Fruit fly (Drosophila melanogaster) whole organism, embryonic: ENCODE data around the gene ea.

ENCODE experiments used
- Bgb ChIP-seq: fragments of 200-800 bp; sonication (Bioruptor generic); IDR thresholded peaks from 2 replicates; pipeline ENCODE4 v1.3.6; 2022; ENCODE audit warnings: missing biosample characterization, missing genetic modification characterization; ENCODE audit not compliant: partially characterized antibody
- CG10462 ChIP-seq: fragments of 200-800 bp; sonication (Bioruptor generic); optimal IDR thresholded peaks from 2 replicates; lab custom pipeline; 2016; ENCODE audit warnings: missing biosample characterization, missing genetic modification characterization
- CG10565 ChIP-seq: fragments of 200-800 bp; sonication (Bioruptor generic); optimal IDR thresholded peaks from 3 replicates; lab custom pipeline; 2016; ENCODE audit warnings: missing biosample characterization, mild to moderate bottlenecking, missing genetic modification characterization
- CG12236 ChIP-seq: fragments of 200-800 bp; sonication (Bioruptor generic); optimal IDR thresholded peaks from 2 replicates; lab custom pipeline; 2016; ENCODE audit warnings: missing biosample characterization, missing genetic modification characterization
- CG14667 ChIP-seq: fragments of 200-800 bp; sonication (Bioruptor generic); IDR thresholded peaks from 2 replicates; pipeline ENCODE4 v1.3.6; 2022; ENCODE audit warnings: missing biosample characterization, missing genetic modification characterization
- CG1647 ChIP-seq: fragments of 200-800 bp; sonication (Bioruptor generic); optimal IDR thresholded peaks from 3 replicates; lab custom pipeline; 2016; ENCODE audit warnings: missing biosample characterization, missing genetic modification characterization
- CG18619 ChIP-seq: fragments of 200-800 bp; sonication (Bioruptor generic); optimal IDR thresholded peaks from 3 replicates; lab custom pipeline; 2017; ENCODE audit warnings: missing biosample characterization, mild to moderate bottlenecking, missing genetic modification characterization
- CG2116 ChIP-seq: fragments of 200-800 bp; sonication (Bioruptor generic); optimal IDR thresholded peaks from 3 replicates; lab custom pipeline; 2018; ENCODE audit warnings: missing biosample characterization, mild to moderate bottlenecking, missing genetic modification characterization
- CG34376 ChIP-seq: fragments of 200-800 bp; sonication (Bioruptor generic); optimal IDR thresholded peaks from 2 replicates; lab custom pipeline; 2018; ENCODE audit warnings: missing biosample characterization, mild to moderate bottlenecking, missing genetic modification characterization
- CG3838 ChIP-seq: fragments of 200-800 bp; sonication (Bioruptor generic); optimal IDR thresholded peaks from 3 replicates; lab custom pipeline; 2016; ENCODE audit warnings: missing biosample characterization, missing genetic modification characterization
- CG4282 ChIP-seq: fragments of 200-800 bp; sonication (Bioruptor generic); optimal IDR thresholded peaks from 2 replicates; lab custom pipeline; 2016; ENCODE audit warnings: missing biosample characterization, missing genetic modification characterization
- CG4617 ChIP-seq: fragments of 200-800 bp; sonication (Bioruptor generic); optimal IDR thresholded peaks from 3 replicates; lab custom pipeline; 2016; ENCODE audit warnings: missing biosample characterization, missing genetic modification characterization, borderline replicate concordance
- CG6254 ChIP-seq: fragments of 200-800 bp; sonication (Bioruptor generic); optimal IDR thresholded peaks from 3 replicates; lab custom pipeline; 2017; ENCODE audit warnings: mild to moderate bottlenecking, missing biosample characterization, missing genetic modification reagents, missing genetic modification characterization
- CG7786 ChIP-seq: fragments of 200-800 bp; sonication (Bioruptor generic); optimal IDR thresholded peaks from 2 replicates; lab custom pipeline; 2016; ENCODE audit warnings: missing biosample characterization, missing genetic modification characterization
- CG9817 ChIP-seq: fragments of 200-800 bp; sonication (Bioruptor generic); optimal IDR thresholded peaks from 2 replicates; lab custom pipeline; 2018; ENCODE audit warnings: missing biosample characterization, mild to moderate bottlenecking, missing genetic modification characterization, moderate library complexity
- CG9932 ChIP-seq: fragments of 200-800 bp; sonication (Bioruptor generic); IDR thresholded peaks from 2 replicates; pipeline ENCODE4 v1.3.6; 2022; ENCODE audit warnings: missing biosample characterization, missing genetic modification characterization
- CrebB ChIP-seq: fragments of 200-800 bp; sonication (Bioruptor generic); optimal IDR thresholded peaks from 3 replicates; lab custom pipeline; 2018; ENCODE audit warnings: missing biosample characterization, mild to moderate bottlenecking, missing genetic modification characterization
- Ets97D ChIP-seq: fragments of 200-800 bp; sonication (Bioruptor generic); optimal IDR thresholded peaks from 3 replicates; lab custom pipeline; 2016; ENCODE audit warnings: missing biosample characterization, missing genetic modification characterization
- HLHmδ ChIP-seq: fragments of 200-800 bp; sonication (Bioruptor generic); optimal IDR thresholded peaks from 2 replicates; lab custom pipeline; 2018; ENCODE audit warnings: missing biosample characterization, mild to moderate bottlenecking, missing genetic modification characterization, moderate library complexity
- Hr51 ChIP-seq, 2 experiments: fragments of 200-800 bp; sonication (Bioruptor generic); optimal IDR thresholded peaks; 2 replicates in 1 of 2; 3 replicates in 1 of 2; lab custom pipeline; 2016 to 2018; ENCODE audit warnings: missing biosample characterization in 2 of 2, missing genetic modification characterization in 2 of 2, mild to moderate bottlenecking in 1 of 2, moderate library complexity in 1 of 2
- MESR4 ChIP-seq: fragments of 200-800 bp; sonication (Bioruptor generic); optimal IDR thresholded peaks from 2 replicates; lab custom pipeline; 2018; ENCODE audit warnings: missing biosample characterization, mild to moderate bottlenecking, missing genetic modification characterization, moderate library complexity
- NC2β ChIP-seq: fragments of 200-800 bp; sonication (Bioruptor generic); optimal IDR thresholded peaks from 2 replicates; lab custom pipeline; 2016; ENCODE audit warnings: missing biosample characterization, missing genetic modification characterization
- Nf-YB ChIP-seq: fragments of 200-800 bp; sonication (Bioruptor generic); optimal IDR thresholded peaks from 3 replicates; lab custom pipeline; 2019; ENCODE audit warnings: missing biosample characterization, mild to moderate bottlenecking, missing genetic modification characterization, moderate library complexity
- Ravus ChIP-seq: fragments of 200-800 bp; sonication (Bioruptor generic); IDR thresholded peaks from 2 replicates; pipeline ENCODE4 v1.3.6; 2022; ENCODE audit warnings: missing biosample characterization, missing genetic modification characterization
- Rfx ChIP-seq: fragments of 200-800 bp; sonication (Bioruptor generic); IDR thresholded peaks from 2 replicates; pipeline ENCODE4 v1.3.6; 2022; ENCODE audit warnings: missing biosample characterization, missing genetic modification characterization
- Sin3A ChIP-seq: fragments of >200 bp; optimal IDR thresholded peaks from 2 replicates; lab custom pipeline; 2018
- Sry-β ChIP-seq: fragments of 200-800 bp; sonication (Bioruptor generic); optimal IDR thresholded peaks from 2 replicates; lab custom pipeline; 2018; ENCODE audit warnings: missing biosample characterization, mild to moderate bottlenecking, missing genetic modification characterization, moderate library complexity
- Sry-δ ChIP-seq: fragments of 200-800 bp; sonication (Bioruptor generic); optimal IDR thresholded peaks from 2 replicates; lab custom pipeline; 2016; ENCODE audit warnings: missing biosample characterization, missing genetic modification characterization
- az2 ChIP-seq: fragments of 200-800 bp; sonication (Bioruptor generic); optimal IDR thresholded peaks from 3 replicates; lab custom pipeline; 2016; ENCODE audit warnings: missing biosample characterization, missing genetic modification characterization
- bab2 ChIP-seq: fragments of 200-800 bp; sonication (Bioruptor generic); optimal IDR thresholded peaks from 2 replicates; lab custom pipeline; 2016; ENCODE audit warnings: missing biosample characterization, missing genetic modification characterization
- chif ChIP-seq, 2 experiments: fragments of 200-800 bp; sonication (Bioruptor generic); optimal IDR thresholded peaks; 3 replicates each; lab custom pipeline; 2016; ENCODE audit warnings: missing biosample characterization in 2 of 2, missing genetic modification characterization in 2 of 2
- chinmo ChIP-seq: fragments of 200-800 bp; sonication (Bioruptor generic); IDR thresholded peaks from 4 replicates; pipeline ENCODE4 v1.3.6; 2022; ENCODE audit warnings: missing biosample characterization, missing genetic modification characterization; ENCODE audit not compliant: partially characterized antibody
- da ChIP-seq: fragments of 200-800 bp; sonication (Bioruptor generic); optimal IDR thresholded peaks from 2 replicates; lab custom pipeline; 2016; ENCODE audit warnings: missing biosample characterization, missing genetic modification characterization
- dati ChIP-seq: fragments of 200-800 bp; sonication (Bioruptor generic); IDR thresholded peaks from 2 replicates; pipeline ENCODE4 v1.3.6; 2022; ENCODE audit warnings: missing biosample characterization, missing genetic modification characterization
- exex ChIP-seq: fragments of 200-800 bp; sonication (Bioruptor generic); optimal IDR thresholded peaks from 4 replicates; lab custom pipeline; 2018; ENCODE audit warnings: missing biosample characterization, mild to moderate bottlenecking, missing genetic modification characterization, moderate library complexity
- fd64A ChIP-seq: fragments of 200-800 bp; sonication (Bioruptor generic); optimal IDR thresholded peaks from 3 replicates; lab custom pipeline; 2018; ENCODE audit warnings: missing biosample characterization, mild to moderate bottlenecking, missing genetic modification characterization
- kni ChIP-seq: fragments of 200-800 bp; sonication (Bioruptor generic); optimal IDR thresholded peaks from 3 replicates; lab custom pipeline; 2017; ENCODE audit warnings: mild to moderate bottlenecking, missing biosample characterization, missing genetic modification reagents, missing genetic modification characterization
- luna ChIP-seq: fragments of 200-800 bp; sonication (Bioruptor generic); optimal IDR thresholded peaks from 2 replicates; lab custom pipeline; 2016; ENCODE audit warnings: missing biosample characterization, missing genetic modification characterization
- nerfin-2 ChIP-seq: fragments of 200-800 bp; sonication (Bioruptor generic); IDR thresholded peaks from 2 replicates; pipeline ENCODE4 v1.3.6; 2022; ENCODE audit warnings: missing biosample characterization, missing genetic modification characterization; ENCODE audit not compliant: partially characterized antibody
- nmo ChIP-seq: fragments of 200-800 bp; sonication (Bioruptor generic); optimal IDR thresholded peaks from 2 replicates; lab custom pipeline; 2018; ENCODE audit warnings: missing biosample characterization, mild to moderate bottlenecking, missing genetic modification characterization, moderate library complexity
- odd ChIP-seq: fragments of 200-800 bp; sonication (Bioruptor generic); optimal IDR thresholded peaks from 2 replicates; lab custom pipeline; 2017; ENCODE audit warnings: missing biosample characterization, mild to moderate bottlenecking, missing genetic modification characterization
- p53 ChIP-seq: fragments of 200-800 bp; sonication (Bioruptor generic); optimal IDR thresholded peaks from 2 replicates; lab custom pipeline; 2016; ENCODE audit warnings: missing biosample characterization, missing genetic modification characterization
- pho ChIP-seq: fragments of 200-800 bp; sonication (Bioruptor generic); optimal IDR thresholded peaks from 2 replicates; lab custom pipeline; 2016; ENCODE audit warnings: missing biosample characterization, missing genetic modification characterization
- schlank ChIP-seq: fragments of 200-800 bp; sonication (Bioruptor generic); optimal IDR thresholded peaks from 2 replicates; lab custom pipeline; 2018; ENCODE audit warnings: missing biosample characterization, mild to moderate bottlenecking, missing genetic modification characterization
- shn ChIP-seq: fragments of 200-800 bp; sonication (Bioruptor generic); optimal IDR thresholded peaks from 3 replicates; lab custom pipeline; 2016; ENCODE audit warnings: missing biosample characterization, missing genetic modification characterization
- tll ChIP-seq, 2 experiments: fragments of 200-800 bp in 1 of 2; fragments of >200 bp in 1 of 2; sonication (Bioruptor generic) in 1 of 2; optimal IDR thresholded peaks; 2 replicates each; lab custom pipeline; 2017 to 2019; ENCODE audit warnings: missing biosample characterization in 2 of 2, missing genetic modification characterization in 2 of 2, mild to moderate bottlenecking in 1 of 2, moderate library complexity in 1 of 2
- tup ChIP-seq: fragments of 200-800 bp; sonication (Bioruptor generic); optimal IDR thresholded peaks from 2 replicates; lab custom pipeline; 2016; ENCODE audit warnings: missing biosample characterization, mild to moderate bottlenecking, missing genetic modification characterization, moderate library complexity
- unc-4 ChIP-seq: fragments of 200-800 bp; sonication (Bioruptor generic); IDR thresholded peaks from 2 replicates; pipeline ENCODE4 v1.3.6; 2022; ENCODE audit warnings: missing biosample characterization, missing genetic modification characterization; ENCODE audit not compliant: partially characterized antibody
- usp ChIP-seq: fragments of >200 bp; optimal IDR thresholded peaks from 2 replicates; lab custom pipeline; 2017; ENCODE audit warnings: missing biosample characterization, missing genetic modification characterization
- wek ChIP-seq: fragments of 200-800 bp; sonication (Bioruptor generic); optimal IDR thresholded peaks from 3 replicates; lab custom pipeline; 2018; ENCODE audit warnings: missing biosample characterization, mild to moderate bottlenecking, missing genetic modification characterization, moderate library complexity
- zfh1 ChIP-seq: fragments of 200-800 bp; sonication (Bioruptor generic); IDR thresholded peaks from 3 replicates; pipeline ENCODE4 v1.3.6; 2022; ENCODE audit warnings: missing biosample characterization, missing genetic modification characterization

Gene ea

dm6 chr3R:15346018-15346383, 17.5 kb downstream of the ea start, which contains the start of the genes Surf4 and CG31301 (continued):
- no peak for TF ChIP-seq chif (GFP tag; optimal IDR thresholded peaks at IDR 0.05; lab: Kevin White, UChicago)
- no peak for TF ChIP-seq luna (GFP tag; lab: Kevin White, UChicago)
- no peak for TF ChIP-seq CG18619
- 0 out of 2 replicates have a peak, but pooled peaks have one; percentile 10 for TF ChIP-seq Rfx (GFP tag; lab: Robert Waterston, UW)
- TF ChIP-seq tup (GFP tag; lab: Kevin White, UChicago): no peak
- TF ChIP-seq dati (GFP tag; lab: Robert Waterston, UW): no peak
- TF ChIP-seq CG4282 (GFP tag; lab: Kevin White, UChicago): no peak
- no peak for TF ChIP-seq pho (GFP tag; lab: Kevin White, UChicago)
- TF ChIP-seq odd: no peak
- no peak for TF ChIP-seq Sry-β
- no peak for TF ChIP-seq da (GFP tag; lab: Kevin White, UChicago)
- no peak for TF ChIP-seq CG6254 (GFP tag; lab: Kevin White, UChicago)
- TF ChIP-seq exex (tag; lab: Kevin White, UChicago): no peak
- no peak for TF ChIP-seq CG3838 (GFP tag; lab: Kevin White, UChicago)
- no peak for TF ChIP-seq chinmo
- peak; percentile 59 for TF ChIP-seq unc-4 (GFP tag; lab: Robert Waterston, UW)
- no peak for TF ChIP-seq CG1647 (GFP tag; lab: Kevin White, UChicago)
- TF ChIP-seq Sin3A (lab: Kevin White, UChicago): peak; percentile 39
- TF ChIP-seq zfh1: no peak
- TF ChIP-seq Ets97D (GFP tag; lab: Kevin White, UChicago): peak; percentile 71
- TF ChIP-seq nerfin-2: peak; percentile 77
- no peak for TF ChIP-seq CG12236 (GFP tag; lab: Kevin White, UChicago)
- TF ChIP-seq schlank: no peak
- TF ChIP-seq NC2β: no peak
- no peak for TF ChIP-seq CG10565
- TF ChIP-seq CG4617 (GFP tag; lab: Kevin White, UChicago): peak; percentile 38
- no peak for TF ChIP-seq Ravus (GFP tag; lab: Robert Waterston, UW)
- no peak for TF ChIP-seq Hr51 (GFP tag; optimal IDR thresholded peaks at IDR 0.05; lab: Kevin White, UChicago)
- peak; percentile 77 for TF ChIP-seq MESR4 (GFP tag; lab: Kevin White, UChicago)
- TF ChIP-seq Nf-YB (GFP tag; lab: Kevin White, UChicago): no peak
- no peak for TF ChIP-seq CG10462 (GFP tag; lab: Kevin White, UChicago)
- no peak for TF ChIP-seq HLHmδ
- no peak for TF ChIP-seq az2 (GFP tag; lab: Kevin White, UChicago)
- peak; percentile 51 for TF ChIP-seq Sry-δ (GFP tag; lab: Kevin White, UChicago)
- TF ChIP-seq CG9932 (GFP tag; lab: Robert Waterston, UW): no peak
- TF ChIP-seq CG7786 (GFP tag; lab: Kevin White, UChicago): no peak
- TF ChIP-seq CrebB (tag; lab: Kevin White, UChicago): no peak
- no peak for TF ChIP-seq shn (GFP tag; lab: Kevin White, UChicago)
- peak; percentile 91 for TF ChIP-seq CG2116 (GFP tag; lab: Kevin White, UChicago)
- TF ChIP-seq CG9817 (tag; lab: Kevin White, UChicago): no peak
- no peak for TF ChIP-seq CG14667 (GFP tag; lab: Robert Waterston, UW)
- TF ChIP-seq CG34376 (GFP tag; lab: Kevin White, UChicago): peak; percentile 32
- TF ChIP-seq fd64A: no peak
- TF ChIP-seq tll (GFP tag; optimal IDR thresholded peaks at IDR 0.05; lab: Kevin White, UChicago): no peak
- TF ChIP-seq p53 (GFP tag; lab: Kevin White, UChicago): no peak
- no peak for TF ChIP-seq nmo
- TF ChIP-seq kni: no peak
- no peak for TF ChIP-seq wek (GFP tag; lab: Kevin White, UChicago)
- no peak for TF ChIP-seq bab2 (GFP tag; lab: Kevin White, UChicago)
- TF ChIP-seq usp (GFP tag; lab: Kevin White, UChicago): no peak
- peak; percentile 76 for TF ChIP-seq Bgb (GFP tag; lab: Robert Waterston, UW)
